Worm (Caenorhabditis elegans): ENCODE measurements around the gene T10D4.15.
"Not testable (repeated sequence)": the region's sequence is repeated elsewhere in the genome, so short reads cannot be mapped to it uniquely, and the experiment has no call there.

T10D4.15 gene

DNA sequence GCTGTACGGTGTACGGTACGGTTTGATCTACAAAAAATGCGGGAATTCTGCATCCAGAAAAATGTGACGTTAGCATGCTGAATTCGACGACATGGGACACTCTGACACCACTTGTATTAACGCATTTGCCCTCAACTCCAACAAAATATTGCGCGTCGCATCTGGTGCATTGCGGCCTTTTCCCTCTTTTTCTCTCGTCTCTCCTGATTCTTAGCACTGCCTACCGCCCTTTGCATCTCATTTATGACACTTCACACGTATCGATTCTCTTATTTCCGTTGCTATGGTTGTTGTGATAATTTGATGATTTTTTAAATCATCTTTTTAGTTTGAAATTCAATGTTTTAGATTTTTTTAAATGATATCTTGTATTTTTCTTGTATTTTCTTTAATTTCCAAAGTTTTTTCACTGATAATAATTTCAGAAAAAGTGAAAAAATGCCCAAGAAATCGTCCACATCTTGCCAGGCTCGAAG is 27.0 kb upstream of the T10D4.15 start, which contains the start of gene T10D4.6:
Gene T10D4.6 (plus strand): TSS at position 426 of the 476 bp plus-strand sequence.
- peak; percentile 84; the same call in 1 of the 2 replicates for TF ChIP-seq hmg-1.2 (GFP tag; IDR thresholded peaks at IDR 0.05)
- TF ChIP-seq attf-5 (GFP tag; optimal IDR thresholded peaks at IDR 0.05): peak; percentile 83
- TF ChIP-seq F37B4.10 (GFP tag; IDR thresholded peaks at IDR 0.05): no peak

DNA sequence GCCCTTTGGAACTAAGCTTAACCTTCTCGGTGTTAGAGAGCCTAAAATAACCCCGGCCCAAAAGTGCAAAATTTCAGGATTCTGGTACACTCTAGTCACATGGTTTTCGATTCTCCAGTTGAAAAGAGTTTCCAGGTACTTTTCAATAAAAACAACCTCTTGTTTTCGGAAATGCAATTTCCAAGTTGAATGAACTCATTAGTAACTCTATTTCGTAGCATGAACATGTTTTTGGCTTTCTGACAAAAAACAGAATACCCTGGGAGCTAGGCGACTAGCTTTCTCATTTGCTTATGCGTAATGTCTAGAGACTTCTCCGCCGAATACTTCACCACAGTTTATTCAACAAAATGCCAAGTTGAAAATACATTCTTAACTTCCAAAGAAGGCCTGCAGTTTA is 22.7 kb upstream of the T10D4.15 start, which contains the start of gene srh-71:
Gene srh-71 (plus strand): TSS at position 301 of the 400 bp plus-strand sequence.
- TF ChIP-seq ama-1 (optimal IDR thresholded peaks at IDR 0.05): no peak
- TF ChIP-seq ama-1 (GFP tag; optimal IDR thresholded peaks at IDR 0.05): no peak
- no peak for TF ChIP-seq madf-10 (tag; optimal IDR thresholded peaks at IDR 0.05)
- no peak for TF ChIP-seq tbx-9 (tag; optimal IDR thresholded peaks at IDR 0.05; ENCODE audit: borderline replicate concordance)
- TF ChIP-seq B0019.2 (GFP tag; conservative IDR thresholded peaks at IDR 0.05): no peak
- TF ChIP-seq lsl-1 (GFP tag; optimal IDR thresholded peaks at IDR 0.05): no peak
- TF ChIP-seq F55B11.4 (tag; optimal IDR thresholded peaks at IDR 0.05; ENCODE audit: borderline replicate concordance, insufficient read depth): no peak
- no peak for TF ChIP-seq sptf-2 (GFP tag; optimal IDR thresholded peaks at IDR 0.05)
- TF ChIP-seq K11D2.4 (GFP tag; IDR thresholded peaks at IDR 0.05): no peak

- TF ChIP-seq F22D6.2 (tag; optimal IDR thresholded peaks at IDR 0.05): no peak
- TF ChIP-seq egl-18 (GFP tag; IDR thresholded peaks at IDR 0.05): no peak
- no peak for TF ChIP-seq nhr-80 (tag; optimal IDR thresholded peaks at IDR 0.05)
- no peak for TF ChIP-seq hsf-1 (GFP tag; IDR thresholded peaks at IDR 0.05)
- no peak for TF ChIP-seq cebp-2 (GFP tag; IDR thresholded peaks at IDR 0.05)
- TF ChIP-seq ztf-6 (GFP tag; IDR thresholded peaks at IDR 0.05): no peak
- TF ChIP-seq hlh-12 (tag; optimal IDR thresholded peaks at IDR 0.05): no peak
- TF ChIP-seq F39B2.1 (GFP tag; IDR thresholded peaks at IDR 0.05): no peak
- no peak for TF ChIP-seq ztf-28 (GFP tag; IDR thresholded peaks at IDR 0.05)
- TF ChIP-seq let-526 (GFP tag; IDR thresholded peaks at IDR 0.05): no peak
- no peak for TF ChIP-seq ama-1 (optimal IDR thresholded peaks at IDR 0.05)
- TF ChIP-seq ama-1 (GFP tag; optimal IDR thresholded peaks at IDR 0.05): no peak
- no peak for TF ChIP-seq nhr-27 (tag; optimal IDR thresholded peaks at IDR 0.05)
Observed at ce11 chrII:3126341-3126740, 19.6 kb upstream of the T10D4.15 start, which contains the start of gene ins-19. TSS of gene ins-19 (minus strand) at chrII:3126441.

DNA sequence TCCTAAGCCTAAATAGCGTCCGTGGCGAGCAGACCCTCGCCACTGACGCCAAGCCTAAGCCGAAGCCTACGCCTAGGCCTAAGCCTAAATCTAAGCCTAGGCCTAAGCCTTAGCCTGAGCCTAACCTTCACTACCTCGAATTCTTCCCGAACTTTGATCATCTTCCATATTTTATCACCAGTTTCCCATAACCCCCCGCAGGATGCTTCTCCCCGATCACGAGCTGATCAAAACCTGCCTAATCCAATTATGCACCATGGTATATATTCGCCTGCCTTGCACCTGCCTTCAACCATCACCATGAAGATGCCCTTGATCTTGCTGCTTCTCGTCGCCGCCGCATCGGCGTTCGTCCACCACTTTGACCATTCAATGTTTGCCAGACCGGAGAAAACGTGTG is 19.2 kb upstream of the T10D4.15 start, which contains the start of gene ins-31:
Gene ins-31 (plus strand): TSS at position 301 of the 400 bp plus-strand sequence.
- TF ChIP-seq bed-1 (GFP tag; IDR thresholded peaks at IDR 0.05); B0035.1 (tag; optimal IDR thresholded peaks at IDR 0.05); F10E7.11 (tag; optimal IDR thresholded peaks at IDR 0.05): not testable (repeated sequence)

DNA sequence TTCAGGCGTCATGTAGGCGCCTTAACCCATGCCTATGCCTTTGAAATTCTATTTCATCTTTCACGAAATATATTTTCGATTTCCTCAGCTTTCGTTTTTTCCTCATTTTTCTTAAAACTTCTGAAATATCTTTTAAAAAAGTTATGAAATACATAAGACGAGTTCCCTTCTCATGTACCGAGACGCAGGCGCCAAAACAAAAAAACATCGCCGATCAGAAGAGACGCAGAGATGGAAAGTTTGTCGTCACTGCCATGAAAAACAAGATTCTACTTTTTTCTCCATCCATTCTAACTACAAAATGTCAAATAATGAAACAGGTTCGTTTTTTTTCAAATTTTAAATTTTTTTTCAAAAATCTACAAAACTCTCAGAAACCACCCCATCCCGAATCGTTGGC is 16.9 kb upstream of the T10D4.15 start, which contains the start of gene chil-24:
Gene chil-24 (plus strand): TSS at position 156 of the 400 bp plus-strand sequence.
- TF ChIP-seq hmg-1.2 (GFP tag; IDR thresholded peaks at IDR 0.05) (peak; percentile 96), nhr-120 (GFP tag; IDR thresholded peaks at IDR 0.05) (no peak), madf-6 (GFP tag; IDR thresholded peaks at IDR 0.05) (no peak), nfyb-1 (GFP tag; IDR thresholded peaks at IDR 0.05) (no peak), pbrm-1 (GFP tag; IDR thresholded peaks at IDR 0.05) (no peak), Y53G8AR.9 (GFP tag; conservative IDR thresholded peaks at IDR 0.05) (no peak), D2030.7 (GFP tag; IDR thresholded peaks at IDR 0.05) (no peak), cebp-1 (GFP tag; IDR thresholded peaks at IDR 0.05) (no peak), cebp-1 (tag; optimal IDR thresholded peaks at IDR 0.05) (peak; percentile 78), sptf-2 (GFP tag; optimal IDR thresholded peaks at IDR 0.05) (no peak), ztf-6 (GFP tag; IDR thresholded peaks at IDR 0.05) (no peak), lin-54 (GFP tag; optimal IDR thresholded peaks at IDR 0.05) (no peak), dpl-1 (GFP tag; optimal IDR thresholded peaks at IDR 0.05) (no peak), attf-5 (GFP tag; optimal IDR thresholded peaks at IDR 0.05) (peak; percentile 35), mxl-1 (tag; optimal IDR thresholded peaks at IDR 0.05) (no peak), F23B12.7 (tag; optimal IDR thresholded peaks at IDR 0.05; ENCODE audit: insufficient read depth) (no peak), hlh-12 (tag; optimal IDR thresholded peaks at IDR 0.05) (no peak), lag-1 (GFP tag; IDR thresholded peaks at IDR 0.05) (no peak), lsy-27 (tag; optimal IDR thresholded peaks at IDR 0.05; ENCODE audit: borderline replicate concordance, insufficient read depth) (no peak)
